Worm (Caenorhabditis elegans) whole organism, young adult: ENCODE results near the gene Y73B6BL.288.
"Not testable (repeated sequence)": the region's sequence is repeated elsewhere in the genome, so short reads cannot be mapped to it uniquely, and the experiment has no call there.

Experiments used
- F37B4.10 ChIP-seq: fragments of 200-800 bp; sonication (Bioruptor generic); IDR thresholded peaks from 2 replicates; pipeline ENCODE4 v1.3.6; 2022; ENCODE audit warnings: missing genetic modification characterization, missing compliant biosample characterization
- Y56A3A.18 ChIP-seq: fragments of 200-800 bp; sonication (Bioruptor generic); IDR thresholded peaks from 2 replicates; pipeline ENCODE4 v1.3.6; 2022; ENCODE audit warnings: missing genetic modification reagents, missing genetic modification characterization, missing compliant biosample characterization
- Y67H2A.10 ChIP-seq: fragments of 200-800 bp; sonication (Bioruptor generic); conservative IDR thresholded peaks from 2 replicates; pipeline ENCODE4 v1.3.6; 2022; ENCODE audit warnings: missing genetic modification reagents, missing genetic modification characterization, missing compliant biosample characterization
- ama-1 ChIP-seq, 3 experiments: fragments of 150-350 bp in 1 of 3; sonication (generic microtip) in 2 of 3; optimal IDR thresholded peaks; 2 replicates each; lab custom pipeline; 2014 to 2018; ENCODE audit warnings: missing biosample characterization in 2 of 3, missing genetic modification characterization in 2 of 3, missing genetic modification reagents in 2 of 3
- attf-6 ChIP-seq: fragments of 200-800 bp; sonication (Bioruptor generic); IDR thresholded peaks from 2 replicates; pipeline ENCODE4 v1.3.6; 2022; ENCODE audit warnings: missing genetic modification reagents, missing genetic modification characterization, missing compliant biosample characterization
- cebp-2 ChIP-seq: fragments of 200-800 bp; sonication (Bioruptor generic); IDR thresholded peaks from 2 replicates; pipeline ENCODE4 v1.3.6; 2022; ENCODE audit warnings: missing genetic modification characterization, missing compliant biosample characterization
- lag-1 ChIP-seq: fragments of 200-800 bp; sonication (Bioruptor generic); IDR thresholded peaks from 2 replicates; pipeline ENCODE4 v1.3.6; 2022; ENCODE audit warnings: missing genetic modification reagents, missing genetic modification characterization, missing compliant biosample characterization
- lin-54 ChIP-seq: fragments of 200-800 bp; sonication (Bioruptor generic); optimal IDR thresholded peaks from 2 replicates; lab custom pipeline; 2018; ENCODE audit warnings: mild to moderate bottlenecking, missing genetic modification characterization, missing compliant biosample characterization
- madf-3 ChIP-seq: fragments of 200-800 bp; sonication (Bioruptor generic); IDR thresholded peaks from 2 replicates; pipeline ENCODE4 v1.3.6; 2022; ENCODE audit warnings: missing genetic modification reagents, missing genetic modification characterization, missing compliant biosample characterization
- snpc-4 ChIP-seq, 5 experiments: fragments of 150-350 bp in 1 of 5; sonication (generic microtip) in 4 of 5; optimal IDR thresholded peaks; 2 replicates each; lab custom pipeline; 2014 to 2018; ENCODE audit warnings: missing genetic modification characterization in 5 of 5, missing biosample characterization in 3 of 5, antibody characterized with exemption in 2 of 5, mild to moderate bottlenecking in 2 of 5, missing compliant biosample characterization in 2 of 5, missing genotype in 2 of 5, moderate library complexity in 2 of 5, missing genetic modification reagents in 1 of 5
- unc-62 ChIP-seq: fragments of 150-350 bp; optimal IDR thresholded peaks from 2 replicates; lab custom pipeline; 2014; ENCODE audit warnings: missing biosample characterization, missing genetic modification reagents, missing genetic modification characterization

DNA sequence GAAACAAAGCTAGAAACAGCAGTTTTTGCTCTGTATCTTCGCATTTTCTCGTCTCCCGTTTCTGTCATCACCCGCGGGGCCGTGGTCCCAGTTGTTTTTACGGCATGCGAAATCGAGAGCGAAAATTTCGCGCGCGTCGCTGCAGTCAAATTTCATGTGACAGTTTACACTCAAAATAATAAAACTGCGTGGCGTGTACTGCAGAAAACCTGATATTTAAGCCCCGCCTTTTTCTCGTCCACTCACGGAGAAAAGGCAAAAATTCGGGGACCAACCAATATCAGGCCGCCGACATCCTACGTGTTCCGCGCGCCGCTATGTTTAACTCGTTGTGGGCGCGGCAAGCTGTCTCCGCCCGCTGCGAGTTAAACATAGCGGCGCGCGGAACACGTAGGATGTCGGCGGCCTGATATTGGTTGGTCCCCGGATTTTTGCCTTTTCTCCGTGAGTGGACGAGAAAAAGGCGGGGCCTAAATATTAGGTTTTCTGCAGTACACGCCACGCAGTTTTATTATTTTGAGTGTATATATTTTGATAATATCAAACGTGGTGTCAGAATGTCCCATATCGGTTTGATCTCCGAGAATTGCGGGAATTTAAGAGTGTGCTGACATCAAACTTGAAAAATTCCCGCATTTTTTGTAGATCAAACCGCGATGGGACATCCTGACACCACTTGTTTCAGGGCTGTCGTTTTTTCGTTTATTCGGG is 21.9 kb downstream of the Y73B6BL.288 start:
- TF ChIP-seq lin-54 (GFP tag; lab: Kevin White, UChicago); attf-6; Y56A3A.18 (GFP tag; lab: Robert Waterston, UW); F37B4.10 (GFP tag; lab: Robert Waterston, UW); madf-3 (GFP tag; lab: Robert Waterston, UW); ama-1 (optimal IDR thresholded peaks at IDR 0.05; lab: Kevin White, UChicago); ama-1 (GFP tag; optimal IDR thresholded peaks at IDR 0.05; lab: Kevin White, UChicago); unc-62; lag-1 (GFP tag; lab: Robert Waterston, UW); Y67H2A.10 (GFP tag; lab: Robert Waterston, UW); cebp-2 (GFP tag; lab: Robert Waterston, UW): not testable (repeated sequence)
- TF ChIP-seq snpc-4 (GFP tag; optimal IDR thresholded peaks at IDR 0.05; lab: Kevin White, UChicago): peak; percentile 8
- peak in 3 of 4 experiments; percentile 47 to 93 (median 85) for TF ChIP-seq snpc-4 (tag; optimal IDR thresholded peaks at IDR 0.05; lab: Kevin White, UChicago)
